Worm (Caenorhabditis elegans) whole organism, late embryonic: ENCODE data around the gene tag-297.

ENCODE experiments used
- C08G9.2 ChIP-seq: sonication (generic microtip); optimal IDR thresholded peaks from 2 replicates; lab custom pipeline; 2016; ENCODE audit warnings: mild to moderate bottlenecking, missing genetic modification characterization, moderate library complexity, missing compliant biosample characterization
- Y22D7AL.16 ChIP-seq: sonication (generic microtip); optimal IDR thresholded peaks from 2 replicates; lab custom pipeline; 2016; ENCODE audit warnings: missing genetic modification characterization, missing compliant biosample characterization
- ceh-18 ChIP-seq: sonication (generic microtip); optimal IDR thresholded peaks from 2 replicates; lab custom pipeline; 2016; ENCODE audit warnings: missing genetic modification characterization, missing compliant biosample characterization
- ceh-22 ChIP-seq: sonication (generic microtip); optimal IDR thresholded peaks from 2 replicates; lab custom pipeline; 2017; ENCODE audit warnings: missing biosample characterization, missing genetic modification characterization
- ceh-31 ChIP-seq: sonication (generic microtip); optimal IDR thresholded peaks from 2 replicates; lab custom pipeline; 2016; ENCODE audit warnings: missing genetic modification characterization, missing compliant biosample characterization
- ceh-34 ChIP-seq: sonication (generic microtip); optimal IDR thresholded peaks from 2 replicates; lab custom pipeline; 2016; ENCODE audit warnings: mild to moderate bottlenecking, missing genetic modification characterization, missing compliant biosample characterization
- ceh-6 ChIP-seq: fragments of 200-800 bp; sonication (Bioruptor generic); optimal IDR thresholded peaks from 2 replicates; lab custom pipeline; 2018; ENCODE audit warnings: mild to moderate bottlenecking, missing genetic modification characterization, missing compliant biosample characterization
- che-1 ChIP-seq: sonication (generic microtip); optimal IDR thresholded peaks from 2 replicates; lab custom pipeline; 2016; ENCODE audit warnings: mild to moderate bottlenecking, missing genetic modification characterization, missing compliant biosample characterization
- dmd-4 ChIP-seq: sonication (generic microtip); optimal IDR thresholded peaks from 2 replicates; lab custom pipeline; 2016; ENCODE audit warnings: borderline replicate concordance, missing genetic modification characterization, missing compliant biosample characterization
- elt-4 ChIP-seq: sonication (generic microtip); optimal IDR thresholded peaks from 2 replicates; lab custom pipeline; 2016; ENCODE audit warnings: missing genetic modification characterization, missing compliant biosample characterization
- eyg-1 ChIP-seq: sonication (generic microtip); optimal IDR thresholded peaks from 2 replicates; lab custom pipeline; 2016; ENCODE audit warnings: missing genotype, missing genetic modification characterization, missing compliant biosample characterization
- fkh-10 ChIP-seq: fragments of 150-350 bp; optimal IDR thresholded peaks from 2 replicates; lab custom pipeline; 2014; ENCODE audit warnings: missing biosample characterization, missing genetic modification reagents, missing genetic modification characterization
- fkh-6 ChIP-seq: sonication (generic microtip); optimal IDR thresholded peaks from 2 replicates; lab custom pipeline; 2016; ENCODE audit warnings: missing genetic modification characterization, missing compliant biosample characterization
- hlh-15 ChIP-seq: sonication (generic microtip); optimal IDR thresholded peaks from 2 replicates; lab custom pipeline; 2016; ENCODE audit warnings: missing genetic modification characterization, missing compliant biosample characterization
- hlh-6 ChIP-seq: sonication (generic microtip); optimal IDR thresholded peaks from 2 replicates; lab custom pipeline; 2016; ENCODE audit warnings: missing genotype, missing genetic modification characterization, missing compliant biosample characterization
- hlh-8 ChIP-seq: sonication (generic microtip); optimal IDR thresholded peaks from 2 replicates; lab custom pipeline; 2016; ENCODE audit warnings: missing genotype, missing genetic modification characterization, missing compliant biosample characterization
- lin-11 ChIP-seq: fragments of 200-800 bp; sonication (Bioruptor generic); optimal IDR thresholded peaks from 2 replicates; lab custom pipeline; 2018; ENCODE audit warnings: mild to moderate bottlenecking, missing genetic modification characterization, missing compliant biosample characterization
- mec-3 ChIP-seq: sonication (generic microtip); optimal IDR thresholded peaks from 2 replicates; lab custom pipeline; 2016; ENCODE audit warnings: borderline replicate concordance, missing genetic modification characterization, missing compliant biosample characterization
- nhr-232 ChIP-seq: sonication (generic microtip); optimal IDR thresholded peaks from 2 replicates; lab custom pipeline; 2016; ENCODE audit warnings: missing genetic modification characterization, missing compliant biosample characterization
- npax-4 ChIP-seq: sonication (generic microtip); optimal IDR thresholded peaks from 2 replicates; lab custom pipeline; 2016; ENCODE audit warnings: missing genetic modification characterization, missing compliant biosample characterization
- pag-3 ChIP-seq: sonication (generic microtip); optimal IDR thresholded peaks from 2 replicates; lab custom pipeline; 2016; ENCODE audit warnings: missing compliant biosample characterization, missing genetic modification characterization, borderline replicate concordance
- pax-1 ChIP-seq: fragments of 150-350 bp; optimal IDR thresholded peaks from 2 replicates; lab custom pipeline; 2014; ENCODE audit warnings: missing biosample characterization, missing genetic modification characterization
- pha-2 ChIP-seq: sonication (generic microtip); optimal IDR thresholded peaks from 2 replicates; lab custom pipeline; 2017; ENCODE audit warnings: mild to moderate bottlenecking, missing genetic modification characterization, missing compliant biosample characterization
- rnt-1 ChIP-seq: sonication (generic microtip); optimal IDR thresholded peaks from 2 replicates; lab custom pipeline; 2016; ENCODE audit warnings: missing genetic modification characterization, missing compliant biosample characterization
- sdc-2 ChIP-seq: sonication (generic microtip); optimal IDR thresholded peaks from 2 replicates; lab custom pipeline; 2016; ENCODE audit warnings: missing genotype, missing genetic modification characterization, missing compliant biosample characterization
- syd-9 ChIP-seq: sonication (generic microtip); optimal IDR thresholded peaks from 2 replicates; lab custom pipeline; 2016; ENCODE audit warnings: mild to moderate bottlenecking, missing genetic modification characterization, moderate library complexity, missing compliant biosample characterization
- unc-3 ChIP-seq, 2 experiments: fragments of 200-800 bp in 1 of 2; sonication (Bioruptor generic) in 1 of 2; sonication (generic microtip) in 1 of 2; conservative IDR thresholded peaks in 1 of 2; optimal IDR thresholded peaks in 1 of 2; 2 replicates each; pipeline versions ENCODE4 v1.3.6 to Lab custom; 2016 to 2022; ENCODE audit warnings: missing compliant biosample characterization in 2 of 2, missing genetic modification characterization in 2 of 2, missing genetic modification reagents in 1 of 2
- unc-42 ChIP-seq: sonication (generic microtip); optimal IDR thresholded peaks from 2 replicates; lab custom pipeline; 2016; ENCODE audit warnings: missing genotype, missing genetic modification characterization, missing compliant biosample characterization
- unc-55 ChIP-seq: sonication (generic microtip); optimal IDR thresholded peaks from 2 replicates; lab custom pipeline; 2017; ENCODE audit warnings: missing biosample characterization, missing genetic modification reagents, missing genetic modification characterization
- ztf-16 ChIP-seq: sonication (generic microtip); optimal IDR thresholded peaks from 2 replicates; lab custom pipeline; 2017; ENCODE audit warnings: missing genetic modification characterization, missing compliant biosample characterization

The tag-297 gene

ce11 chrII:14587407-14587806 is 40.0 kb upstream of the tag-297 start, which contains the start of gene C01G12.5:
C01G12.5 (minus strand) TSS chrII:14587507.
- no peak for TF ChIP-seq pha-2 (tag; lab: Kevin White, UChicago)
- TF ChIP-seq ceh-22 (tag; lab: Kevin White, UChicago): no peak
- TF ChIP-seq C08G9.2: no peak
- TF ChIP-seq mec-3 (tag; lab: Kevin White, UChicago): no peak

- TF ChIP-seq ceh-22 (tag; lab: Kevin White, UChicago) (no peak), ceh-6 (GFP tag; lab: Kevin White, UChicago) (no peak), dmd-4 (tag; lab: Kevin White, UChicago) (no peak), Y22D7AL.16 (tag; lab: Kevin White, UChicago) (no peak), ceh-18 (no peak)
Observed at ce11 chrII:14588162-14588561, 39.3 kb upstream of the tag-297 start, which contains the start of gene nspb-10. nspb-10 (minus strand) TSS chrII:14588262.

- TF ChIP-seq unc-3 (GFP tag; conservative IDR thresholded peaks at IDR 0.05; lab: Robert Waterston, UW): no peak
- no peak for TF ChIP-seq unc-3 (tag; optimal IDR thresholded peaks at IDR 0.05; lab: Kevin White, UChicago)
- TF ChIP-seq dmd-4 (tag; lab: Kevin White, UChicago): no peak
- TF ChIP-seq unc-42 (tag; lab: Kevin White, UChicago): no peak
- no peak for TF ChIP-seq eyg-1 (tag; lab: Kevin White, UChicago)
- TF ChIP-seq sdc-2 (tag; lab: Kevin White, UChicago): no peak
- TF ChIP-seq ceh-34 (tag; lab: Kevin White, UChicago): no peak
- no peak for TF ChIP-seq syd-9
- TF ChIP-seq hlh-15 (tag; lab: Kevin White, UChicago): no peak
- TF ChIP-seq npax-4 (tag; lab: Kevin White, UChicago): no peak
- TF ChIP-seq pag-3 (tag; lab: Kevin White, UChicago): no peak
- TF ChIP-seq che-1 (tag; lab: Kevin White, UChicago): no peak
Observed at ce11 chrII:14591699-14592098, 35.7 kb upstream of the tag-297 start, which contains the start of gene C01G12.7. C01G12.7 (minus strand) TSS chrII:14591893.

- TF ChIP-seq nhr-232: no peak
- TF ChIP-seq, all 69 proteins: peak for 0
Observed at ce11 chrII:14592629-14593028, 34.8 kb upstream of the tag-297 start.

ce11 chrII:14593281-14593680 is 34.1 kb upstream of the tag-297 start, which contains the start of gene catp-4:
catp-4 (plus strand) TSS chrII:14593581.
- no peak for TF ChIP-seq hlh-6 (tag; lab: Kevin White, UChicago)
- TF ChIP-seq hlh-8 (tag; lab: Kevin White, UChicago): no peak
- TF ChIP-seq, all 69 proteins: peak for 0

- no peak for TF ChIP-seq elt-4 (tag; lab: Kevin White, UChicago)
- TF ChIP-seq pax-1 (tag; lab: Kevin White, UChicago): no peak
- TF ChIP-seq rnt-1 (tag; lab: Kevin White, UChicago): no peak
- TF ChIP-seq ceh-31 (tag; lab: Kevin White, UChicago): no peak
- no peak for TF ChIP-seq fkh-6 (tag; lab: Kevin White, UChicago)
- TF ChIP-seq unc-55 (GFP tag; lab: Kevin White, UChicago): no peak
- TF ChIP-seq ztf-16 (tag; lab: Kevin White, UChicago): no peak
- TF ChIP-seq hlh-15 (tag; lab: Kevin White, UChicago): no peak
- no peak for TF ChIP-seq lin-11
- TF ChIP-seq hlh-6 (tag; lab: Kevin White, UChicago): no peak
- TF ChIP-seq fkh-10 (GFP tag; lab: Kevin White, UChicago): no peak
- no peak for TF ChIP-seq sdc-2 (tag; lab: Kevin White, UChicago)
- no peak for TF ChIP-seq ceh-34 (tag; lab: Kevin White, UChicago)
- TF ChIP-seq, all 69 proteins: peak for 0
Observed at ce11 chrII:14597788-14598187, 29.6 kb upstream of the tag-297 start.
